Fruit fly (Drosophila melanogaster): ENCODE data around the gene CG8036.

DNA sequence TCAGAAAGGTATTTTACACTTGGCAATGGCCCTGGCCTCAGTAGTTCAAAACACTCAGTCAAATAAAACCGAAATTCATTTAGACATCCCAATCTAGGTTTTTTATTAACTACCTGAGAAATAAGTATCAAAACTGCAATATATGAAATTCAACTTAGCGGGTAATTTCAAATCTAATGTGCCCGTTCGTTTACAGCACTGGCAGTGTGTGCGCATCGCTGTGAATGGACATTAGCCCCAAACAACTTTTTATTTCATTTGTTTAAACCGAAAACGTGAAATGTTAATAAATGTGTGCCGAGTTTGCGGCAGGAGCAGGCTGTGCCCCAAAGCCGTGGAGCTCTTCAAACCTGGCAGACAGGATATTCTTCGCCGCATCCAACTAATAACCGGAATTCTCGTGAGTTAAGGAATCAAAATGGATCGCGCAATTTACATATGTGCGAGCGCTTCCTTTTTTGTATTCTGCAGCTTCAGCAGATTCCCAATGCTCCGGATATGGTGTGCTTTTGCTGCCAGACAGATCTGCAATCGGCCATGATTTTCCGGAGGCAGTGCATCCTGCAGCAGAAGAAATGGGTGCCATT is 55.4 kb downstream of the CG8036 start, which contains the start of gene nom:
- TF ChIP-seq Hr39 (GFP tag; optimal IDR thresholded peaks at IDR 0.05): no peak
- no peak for TF ChIP-seq CG6808 (GFP tag; optimal IDR thresholded peaks at IDR 0.05)
- TF ChIP-seq spab (GFP tag; optimal IDR thresholded peaks at IDR 0.05): no peak
